Fruit fly (Drosophila melanogaster): ENCODE data around the gene CG32344.
A peak's percentile ranks its signal among the peaks of the same experiment; 100 is the strongest.

CG32344 gene

DNA sequence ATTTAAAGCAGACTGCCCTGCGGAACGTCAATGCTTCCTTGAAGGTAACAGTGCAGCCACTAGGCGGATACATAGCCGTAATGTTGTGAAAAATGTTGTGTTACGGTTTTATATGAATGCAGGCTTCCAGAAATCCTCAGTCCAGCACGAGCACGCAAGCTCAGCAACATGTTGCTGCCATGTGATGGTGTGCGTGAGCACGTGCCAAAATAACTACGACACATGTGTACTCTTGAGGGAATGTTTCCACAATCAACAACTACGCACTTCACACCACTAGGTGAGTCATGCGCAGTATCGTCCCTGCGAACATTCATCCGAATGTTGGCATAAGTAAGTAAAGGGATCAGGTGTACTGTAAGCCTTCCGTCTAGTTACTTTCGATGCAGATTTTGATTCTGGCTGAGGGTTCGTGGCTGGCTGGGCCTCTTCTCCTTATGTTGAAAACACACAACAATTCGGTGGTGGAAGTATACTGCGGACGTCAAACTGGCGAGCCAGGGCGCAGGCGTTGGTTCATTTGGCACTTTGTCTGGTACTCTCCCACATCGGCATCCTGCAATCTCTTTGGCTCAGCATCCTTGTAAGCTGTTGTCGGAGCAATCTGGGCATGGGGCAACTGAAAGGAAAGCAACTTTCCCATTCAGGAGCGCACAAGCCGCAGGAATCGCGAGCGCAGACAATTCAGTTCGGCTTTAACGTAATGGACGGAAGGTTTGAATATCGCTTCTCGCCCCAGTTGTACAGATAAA, 47.6 kb downstream of the CG32344 start, which contains the start of gene RhoGEF3:
TSS of gene RhoGEF3 (plus strand) at position 702 of the 752 bp plus-strand sequence.
- no peak for TF ChIP-seq cic (GFP tag; optimal IDR thresholded peaks at IDR 0.05)
- TF ChIP-seq Mnt (GFP tag; optimal IDR thresholded peaks at IDR 0.05): peak; percentile 25

DNA sequence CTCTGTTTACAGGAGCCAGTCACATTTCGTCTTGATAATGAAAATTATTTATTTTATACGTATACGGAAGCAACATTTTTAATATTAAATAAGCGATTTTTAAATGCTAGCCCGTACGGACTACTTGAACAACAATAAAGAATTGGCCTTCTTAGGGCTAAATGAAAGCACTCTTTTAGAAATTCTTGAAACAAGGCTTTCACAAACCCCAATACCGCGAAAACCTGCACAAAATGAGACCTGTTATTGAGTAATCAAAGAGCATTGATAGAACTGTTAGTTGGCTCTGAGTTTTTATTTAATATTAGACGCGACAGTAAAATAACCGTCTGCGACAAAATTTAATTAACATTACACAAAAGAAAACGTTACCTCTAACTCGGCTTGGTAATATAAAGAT, 49.7 kb downstream of the CG32344 start, which contains the start of gene ttm2:
TSS of gene ttm2 (plus strand) at position 301 of the 400 bp plus-strand sequence.
- TF ChIP-seq CG14711 (tag; optimal IDR thresholded peaks at IDR 0.05) (no peak), CG7101 (tag; optimal IDR thresholded peaks at IDR 0.05) (no peak), Hr96 (GFP tag; optimal IDR thresholded peaks at IDR 0.05) (no peak), Crg-1 (GFP tag; optimal IDR thresholded peaks at IDR 0.05) (no peak), CG11617 (GFP tag; optimal IDR thresholded peaks at IDR 0.05) (no peak), ovo (GFP tag; optimal IDR thresholded peaks at IDR 0.05) (no peak), tj (GFP tag; optimal IDR thresholded peaks at IDR 0.05) (no peak), Clk (GFP tag; optimal IDR thresholded peaks at IDR 0.05) (no peak), Mnt (GFP tag; optimal IDR thresholded peaks at IDR 0.05) (no peak), bab1 (GFP tag; optimal IDR thresholded peaks at IDR 0.05) (no peak), cnc (optimal IDR thresholded peaks at IDR 0.05) (no peak), cic (GFP tag; optimal IDR thresholded peaks at IDR 0.05) (no peak), CG33017 (tag; optimal IDR thresholded peaks at IDR 0.05) (no peak)

DNA sequence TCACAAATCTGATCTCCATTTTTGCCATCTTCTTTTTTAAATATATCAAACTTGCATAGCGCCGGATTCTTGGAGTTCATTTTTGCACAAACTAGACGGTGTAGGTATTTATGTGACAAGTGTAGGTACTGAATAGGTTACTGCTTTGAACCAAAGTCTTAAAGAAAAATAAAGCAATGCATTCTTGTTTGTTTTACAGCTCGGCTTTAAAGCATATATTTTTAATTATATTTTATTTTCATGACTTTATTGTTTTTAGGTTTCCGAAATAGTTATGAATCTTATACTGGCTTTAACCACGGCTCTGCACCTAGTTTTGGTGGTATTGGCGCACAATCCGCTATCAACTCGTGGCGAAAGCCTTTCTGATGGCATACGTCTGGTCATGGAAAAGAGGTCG, 51.2 kb downstream of the CG32344 start, which contains the start of gene CG32845:
TSS of gene CG32845 (minus strand) at position 101 of the 400 bp plus-strand sequence.
- TF ChIP-seq CG5204 (GFP tag; optimal IDR thresholded peaks at IDR 0.05) (no peak), CG11617 (GFP tag; optimal IDR thresholded peaks at IDR 0.05) (no peak), kay (GFP tag; ENCODE audit: borderline replicate concordance) (no peak), tj (GFP tag; optimal IDR thresholded peaks at IDR 0.05) (no peak), Clk (GFP tag; optimal IDR thresholded peaks at IDR 0.05) (no peak), cnc (optimal IDR thresholded peaks at IDR 0.05) (no peak), ovo (GFP tag; optimal IDR thresholded peaks at IDR 0.05) (no peak), Hr96 (GFP tag; optimal IDR thresholded peaks at IDR 0.05) (no peak), CG7101 (tag; optimal IDR thresholded peaks at IDR 0.05) (no peak)

DNA sequence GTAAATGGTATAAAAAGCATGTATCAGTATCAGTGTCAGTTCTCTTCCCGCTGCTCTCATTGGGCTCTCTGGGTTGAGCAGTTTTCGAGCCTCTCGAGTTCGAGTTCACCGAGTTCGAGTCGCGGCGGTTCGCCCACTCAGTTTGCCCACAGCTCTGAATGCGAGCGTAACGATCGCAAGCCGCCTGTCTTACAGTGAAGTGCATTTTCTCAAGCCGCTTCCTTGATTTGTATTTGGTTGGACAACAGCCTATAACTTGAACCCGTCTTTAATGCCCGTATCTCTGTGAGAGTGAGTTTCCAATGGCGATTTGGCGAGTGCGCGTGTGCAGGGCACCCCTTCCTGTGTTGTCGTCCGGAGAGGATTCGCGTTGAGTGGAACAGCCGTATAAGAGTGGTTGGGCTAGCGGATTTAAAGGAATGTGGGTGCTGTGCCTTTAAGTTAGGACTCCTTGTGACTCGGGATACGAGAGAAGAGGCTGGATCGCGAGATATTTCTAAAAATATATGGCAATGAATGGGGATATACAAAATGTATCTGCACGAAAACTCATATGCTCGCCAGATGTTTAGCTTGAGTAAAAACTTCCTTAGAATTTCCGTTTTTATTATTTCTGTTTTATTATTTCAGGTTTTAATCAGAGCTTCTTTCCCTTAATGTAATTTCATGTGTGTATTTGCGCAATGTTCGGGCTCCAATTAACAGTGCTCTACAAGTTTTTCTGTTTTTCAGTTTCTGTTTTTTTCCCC, 52.8 kb downstream of the CG32344 start:
- TF ChIP-seq bab1 (GFP tag; optimal IDR thresholded peaks at IDR 0.05): peak; percentile 13
- TF ChIP-seq CG5204 (GFP tag; optimal IDR thresholded peaks at IDR 0.05): no peak
- no peak for TF ChIP-seq Crg-1 (GFP tag; optimal IDR thresholded peaks at IDR 0.05)
